Worm (Caenorhabditis elegans) whole organism, late embryonic: ENCODE results near the gene Y41E3.6.

Experiments used
- Y22D7AL.16 ChIP-seq: sonication (generic microtip); optimal IDR thresholded peaks from 2 replicates; lab custom pipeline; 2016; ENCODE audit warnings: missing genetic modification characterization, missing compliant biosample characterization
- ahr-1 ChIP-seq: sonication (generic microtip); optimal IDR thresholded peaks from 2 replicates; lab custom pipeline; 2016; ENCODE audit warnings: missing genetic modification characterization, missing compliant biosample characterization
- ama-1 ChIP-seq: fragments of 150-350 bp; optimal IDR thresholded peaks from 2 replicates; lab custom pipeline; 2014
- ceh-34 ChIP-seq: sonication (generic microtip); optimal IDR thresholded peaks from 2 replicates; lab custom pipeline; 2016; ENCODE audit warnings: mild to moderate bottlenecking, missing genetic modification characterization, missing compliant biosample characterization
- elt-2 ChIP-seq: sonication (generic microtip); optimal IDR thresholded peaks from 2 replicates; lab custom pipeline; 2016; ENCODE audit warnings: missing genetic modification reagents, missing genetic modification characterization, missing compliant biosample characterization
- ets-4 ChIP-seq: sonication (generic microtip); optimal IDR thresholded peaks from 2 replicates; lab custom pipeline; 2016; ENCODE audit warnings: missing genetic modification characterization, missing compliant biosample characterization
- fkh-6 ChIP-seq: sonication (generic microtip); optimal IDR thresholded peaks from 2 replicates; lab custom pipeline; 2016; ENCODE audit warnings: missing genetic modification characterization, missing compliant biosample characterization
- lin-11 ChIP-seq: fragments of 200-800 bp; sonication (Bioruptor generic); optimal IDR thresholded peaks from 2 replicates; lab custom pipeline; 2018; ENCODE audit warnings: mild to moderate bottlenecking, missing genetic modification characterization, missing compliant biosample characterization
- mec-3 ChIP-seq: sonication (generic microtip); optimal IDR thresholded peaks from 2 replicates; lab custom pipeline; 2016; ENCODE audit warnings: borderline replicate concordance, missing genetic modification characterization, missing compliant biosample characterization
- pat-9 ChIP-seq: fragments of 200-800 bp; sonication (Bioruptor generic); optimal IDR thresholded peaks from 2 replicates; lab custom pipeline; 2018; ENCODE audit warnings: mild to moderate bottlenecking, missing genetic modification characterization, moderate library complexity, missing compliant biosample characterization
- pqm-1 ChIP-seq: sonication (generic microtip); optimal IDR thresholded peaks from 2 replicates; lab custom pipeline; 2016; ENCODE audit warnings: missing genetic modification characterization, missing compliant biosample characterization
- unc-55 ChIP-seq: sonication (generic microtip); optimal IDR thresholded peaks from 2 replicates; lab custom pipeline; 2017; ENCODE audit warnings: missing biosample characterization, missing genetic modification reagents, missing genetic modification characterization

ce11 chrIV:14985019-14985418 is 21.6 kb upstream of the Y41E3.6 start:
- TF ChIP-seq ama-1 (lab: Kevin White, UChicago) = no peak
- no peak for TF ChIP-seq Y22D7AL.16 (tag; lab: Kevin White, UChicago)
- TF ChIP-seq lin-11 (tag; lab: Kevin White, UChicago) = no peak
- no peak for TF ChIP-seq mec-3 (tag; lab: Kevin White, UChicago)
- TF ChIP-seq pqm-1 (tag; lab: Kevin White, UChicago) = no peak
- no peak for TF ChIP-seq pat-9 (tag; lab: Kevin White, UChicago)
- no peak for TF ChIP-seq ets-4 (tag; lab: Kevin White, UChicago)
- no peak for TF ChIP-seq ahr-1 (tag; lab: Kevin White, UChicago)
- TF ChIP-seq ceh-34 (tag; lab: Kevin White, UChicago) = no peak
- TF ChIP-seq fkh-6 (tag; lab: Kevin White, UChicago) = no peak
- no peak for TF ChIP-seq elt-2 (tag; lab: Kevin White, UChicago)
- TF ChIP-seq unc-55 (GFP tag; lab: Kevin White, UChicago) = no peak
